Worm (Caenorhabditis elegans) whole organism, young adult: ENCODE data around the gene F54B11.8.

Experiments
- aptf-2 ChIP-seq: fragments of 200-800 bp; sonication (Bioruptor generic); conservative IDR thresholded peaks from 2 replicates; pipeline ENCODE4 v1.3.6; 2022; ENCODE audit warnings: missing genetic modification reagents, missing genetic modification characterization, missing compliant biosample characterization
- hsf-1 ChIP-seq: fragments of 200-800 bp; sonication (Bioruptor generic); IDR thresholded peaks from 2 replicates; pipeline ENCODE4 v1.3.6; 2022; ENCODE audit warnings: missing genetic modification reagents, missing genetic modification characterization, missing compliant biosample characterization
- mxl-1 ChIP-seq: sonication (generic microtip); optimal IDR thresholded peaks from 2 replicates; lab custom pipeline; 2016; ENCODE audit warnings: missing genetic modification characterization, missing compliant biosample characterization
- nhr-179 ChIP-seq: sonication (generic microtip); optimal IDR thresholded peaks from 2 replicates; lab custom pipeline; 2016; ENCODE audit warnings: mild to moderate bottlenecking, missing genetic modification characterization, missing compliant biosample characterization
- snpc-4 ChIP-seq, 5 experiments: fragments of 150-350 bp in 1 of 5; sonication (generic microtip) in 4 of 5; optimal IDR thresholded peaks; 2 replicates each; lab custom pipeline; 2014 to 2018; ENCODE audit warnings: missing genetic modification characterization in 5 of 5, missing biosample characterization in 3 of 5, antibody characterized with exemption in 2 of 5, mild to moderate bottlenecking in 2 of 5, missing compliant biosample characterization in 2 of 5, missing genotype in 2 of 5, moderate library complexity in 2 of 5, missing genetic modification reagents in 1 of 5
- xnd-1 ChIP-seq: sonication (generic microtip); optimal IDR thresholded peaks from 2 replicates; lab custom pipeline; 2016; ENCODE audit warnings: missing genotype, missing genetic modification reagents, missing genetic modification characterization, missing compliant biosample characterization
- ztf-18 ChIP-seq: sonication (generic microtip); optimal IDR thresholded peaks from 2 replicates; lab custom pipeline; 2016; ENCODE audit warnings: missing genotype, mild to moderate bottlenecking, missing genetic modification characterization, missing compliant biosample characterization

DNA sequence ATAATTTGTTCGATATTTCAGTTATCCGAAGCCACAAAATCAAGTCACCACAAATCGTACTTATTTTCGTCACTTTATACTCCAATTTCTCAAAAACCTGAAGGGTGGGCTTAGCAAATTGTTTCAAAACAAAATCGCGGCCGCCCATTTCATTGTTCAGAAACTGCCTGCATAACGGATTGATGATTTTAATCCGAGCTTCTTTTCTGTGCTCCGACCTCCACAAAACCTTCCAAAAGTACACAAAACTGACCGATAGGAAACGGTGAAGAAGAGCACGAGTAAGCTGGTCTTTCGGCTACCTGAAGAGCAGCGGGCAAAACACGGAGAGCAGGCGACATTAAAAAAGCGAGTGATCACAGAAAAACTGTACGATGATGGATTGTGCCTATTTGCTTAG, 37.3 kb downstream of the F54B11.8 start, which contains the start of gene R01E6.2:
- TF ChIP-seq hsf-1 (no peak), nhr-179 (tag; lab: Kevin White, UChicago) (no peak), aptf-2 (no peak), mxl-1 (tag; lab: Kevin White, UChicago) (no peak), xnd-1 (no peak), snpc-4 (GFP tag; optimal IDR thresholded peaks at IDR 0.05; lab: Kevin White, UChicago) (no peak), snpc-4 (tag; optimal IDR thresholded peaks at IDR 0.05; lab: Kevin White, UChicago) (no peak), ztf-18 (no peak)
